Worm (Caenorhabditis elegans): ENCODE measurements around the gene B0507.9.

DNA sequence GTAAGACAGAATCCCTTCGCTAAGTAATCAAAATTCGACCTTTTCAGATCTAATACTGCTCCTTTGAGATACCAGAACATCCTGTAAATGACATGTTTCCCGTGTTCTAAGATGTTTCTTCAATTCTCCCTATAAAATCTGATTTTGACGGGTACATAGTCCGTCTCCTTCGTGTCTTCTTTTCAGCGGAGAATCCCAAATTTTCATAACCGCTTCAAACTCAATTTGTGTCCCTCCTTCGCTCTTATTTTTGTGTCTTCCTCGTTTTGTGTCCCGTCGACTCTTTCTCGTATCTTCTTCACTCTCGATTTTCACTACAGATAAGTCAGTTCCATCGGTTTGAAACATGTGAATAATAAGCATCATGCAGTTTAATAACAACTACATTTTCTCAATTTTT, 49.7 kb downstream of the B0507.9 start, which contains the start of gene glr-5:
- no peak for TF ChIP-seq ZK546.5 (tag; optimal IDR thresholded peaks at IDR 0.05)
- TF ChIP-seq lin-39 (tag; optimal IDR thresholded peaks at IDR 0.05), result no peak
- TF ChIP-seq snpc-4 (tag; optimal IDR thresholded peaks at IDR 0.05), result no peak
- TF ChIP-seq nhr-237 (tag; optimal IDR thresholded peaks at IDR 0.05), result no peak
- no peak for TF ChIP-seq unc-62 (GFP tag; optimal IDR thresholded peaks at IDR 0.05)
- no peak for TF ChIP-seq C34F6.9 (tag; optimal IDR thresholded peaks at IDR 0.05)
- no peak for TF ChIP-seq lin-11 (tag; optimal IDR thresholded peaks at IDR 0.05)
- TF ChIP-seq egl-27 (tag; optimal IDR thresholded peaks at IDR 0.05), result no peak
- no peak for TF ChIP-seq ceh-82 (tag; optimal IDR thresholded peaks at IDR 0.05)

Measured in whole organism, L2 larva.